Fruit fly (Drosophila melanogaster) whole organism, embryonic: ENCODE measurements around the gene Lerp.

Experiments
- ATbp ChIP-seq: fragments of 200-800 bp; sonication (Bioruptor generic); optimal IDR thresholded peaks from 2 replicates; lab custom pipeline; 2017; ENCODE audit warnings: missing biosample characterization, mild to moderate bottlenecking, missing genetic modification characterization, missing genetic modification reagents
- Aef1 ChIP-seq: fragments of 200-800 bp; sonication (Bioruptor generic); IDR thresholded peaks from 3 replicates; pipeline ENCODE4 v1.3.6; 2022; ENCODE audit warnings: missing biosample characterization, missing genetic modification characterization
- Awh ChIP-seq: fragments of 200-800 bp; sonication (Bioruptor generic); IDR thresholded peaks from 2 replicates; pipeline ENCODE4, ENCODE4 v1.3.6; 2022; ENCODE audit warnings: missing biosample characterization, missing genetic modification characterization
- Bgb ChIP-seq: fragments of 200-800 bp; sonication (Bioruptor generic); IDR thresholded peaks from 2 replicates; pipeline ENCODE4 v1.3.6; 2022; ENCODE audit warnings: missing biosample characterization, missing genetic modification characterization; ENCODE audit not compliant: partially characterized antibody
- Blimp-1 ChIP-seq: fragments of 200-800 bp; sonication (Bioruptor generic); optimal IDR thresholded peaks from 3 replicates; lab custom pipeline; 2018; ENCODE audit warnings: missing biosample characterization, missing genetic modification characterization, mild to moderate bottlenecking, moderate library complexity, missing genetic modification reagents
- CG10543 ChIP-seq: fragments of 200-800 bp; sonication (Bioruptor generic); optimal IDR thresholded peaks from 3 replicates; lab custom pipeline; 2017; ENCODE audit warnings: missing biosample characterization, mild to moderate bottlenecking, missing genetic modification characterization, moderate library complexity
- CG11456 ChIP-seq: fragments of 200-800 bp; sonication (Bioruptor generic); IDR thresholded peaks from 3 replicates; pipeline ENCODE4 v1.3.6; 2022; ENCODE audit warnings: missing biosample characterization, missing genetic modification characterization
- CG11696 ChIP-seq: fragments of 200-800 bp; sonication (Bioruptor generic); IDR thresholded peaks from 2 replicates; pipeline ENCODE4 v1.3.6; 2022; ENCODE audit warnings: missing biosample characterization, missing genetic modification characterization
- CG13775 ChIP-seq: fragments of 200-800 bp; sonication (Bioruptor generic); optimal IDR thresholded peaks from 3 replicates; lab custom pipeline; 2017; ENCODE audit warnings: missing biosample characterization, mild to moderate bottlenecking, missing genetic modification characterization
- CG15514 ChIP-seq: fragments of 200-800 bp; sonication (Bioruptor generic); optimal IDR thresholded peaks from 3 replicates; lab custom pipeline; 2017; ENCODE audit warnings: missing biosample characterization, missing genetic modification characterization, mild to moderate bottlenecking, moderate library complexity, missing genetic modification reagents
- CG1647 ChIP-seq: fragments of 200-800 bp; sonication (Bioruptor generic); optimal IDR thresholded peaks from 3 replicates; lab custom pipeline; 2016; ENCODE audit warnings: missing biosample characterization, missing genetic modification characterization
- CG17186 ChIP-seq: fragments of 200-800 bp; sonication (Bioruptor generic); optimal IDR thresholded peaks from 3 replicates; lab custom pipeline; 2017; ENCODE audit warnings: missing biosample characterization, missing genetic modification reagents, missing genetic modification characterization
- CG17568 ChIP-seq: fragments of 200-800 bp; sonication (Bioruptor generic); optimal IDR thresholded peaks from 2 replicates; lab custom pipeline; 2018; ENCODE audit warnings: missing biosample characterization, mild to moderate bottlenecking, missing genetic modification characterization, moderate library complexity
- CG17912 ChIP-seq: fragments of 200-800 bp; sonication (Bioruptor generic); optimal IDR thresholded peaks from 2 replicates; lab custom pipeline; 2018; ENCODE audit warnings: missing biosample characterization, mild to moderate bottlenecking, missing genetic modification characterization
- CG32772 ChIP-seq: fragments of 200-800 bp; sonication (Bioruptor generic); IDR thresholded peaks from 2 replicates; pipeline ENCODE4 v1.3.6; 2022; ENCODE audit warnings: missing biosample characterization, missing genetic modification characterization
- CG6175 ChIP-seq: fragments of 200-800 bp; sonication (Bioruptor generic); IDR thresholded peaks from 3 replicates; pipeline ENCODE4 v1.3.6; 2022; ENCODE audit warnings: missing biosample characterization, missing genetic modification characterization
- CG6654 ChIP-seq: fragments of 200-800 bp; sonication (Bioruptor generic); optimal IDR thresholded peaks from 2 replicates; lab custom pipeline; 2017; ENCODE audit warnings: missing biosample characterization, mild to moderate bottlenecking, missing genetic modification characterization
- CG7786 ChIP-seq: fragments of 200-800 bp; sonication (Bioruptor generic); optimal IDR thresholded peaks from 2 replicates; lab custom pipeline; 2016; ENCODE audit warnings: missing biosample characterization, missing genetic modification characterization
- CG9817 ChIP-seq: fragments of 200-800 bp; sonication (Bioruptor generic); optimal IDR thresholded peaks from 2 replicates; lab custom pipeline; 2018; ENCODE audit warnings: missing biosample characterization, mild to moderate bottlenecking, missing genetic modification characterization, moderate library complexity
- CoRest ChIP-seq: fragments of 200-800 bp; sonication (Bioruptor generic); optimal IDR thresholded peaks from 3 replicates; lab custom pipeline; 2018; ENCODE audit warnings: missing biosample characterization, mild to moderate bottlenecking, missing genetic modification characterization, moderate library complexity
- Dfd ChIP-seq, 2 experiments: fragments of >200 bp; optimal IDR thresholded peaks; 2 replicates each; lab custom pipeline; 2017; ENCODE audit warnings: missing biosample characterization in 2 of 2, missing genetic modification characterization in 2 of 2
- E2f2 ChIP-seq: fragments of 200-800 bp; sonication (Bioruptor generic); IDR thresholded peaks from 2 replicates; pipeline ENCODE4 v1.3.6; 2022; ENCODE audit warnings: missing biosample characterization, missing genetic modification characterization
- Ets97D ChIP-seq: fragments of 200-800 bp; sonication (Bioruptor generic); optimal IDR thresholded peaks from 3 replicates; lab custom pipeline; 2016; ENCODE audit warnings: missing biosample characterization, missing genetic modification characterization
- HmgZ ChIP-seq: fragments of 200-800 bp; sonication (Bioruptor generic); optimal IDR thresholded peaks from 2 replicates; lab custom pipeline; 2018; ENCODE audit warnings: missing biosample characterization, mild to moderate bottlenecking, missing genetic modification characterization
- Jarid2 ChIP-seq: fragments of 200-800 bp; sonication (Bioruptor generic); optimal IDR thresholded peaks from 3 replicates; lab custom pipeline; 2017; ENCODE audit warnings: mild to moderate bottlenecking, missing biosample characterization, missing genetic modification reagents, missing genetic modification characterization
- Mad ChIP-seq: fragments of 200-800 bp; sonication (Bioruptor generic); optimal IDR thresholded peaks from 2 replicates; lab custom pipeline; 2016; ENCODE audit warnings: missing biosample characterization, missing genetic modification characterization
- Max ChIP-seq: fragments of 200-800 bp; sonication (Bioruptor generic); optimal IDR thresholded peaks from 2 replicates; lab custom pipeline; 2016; ENCODE audit warnings: missing biosample characterization, mild to moderate bottlenecking, missing genetic modification characterization
- Meics ChIP-seq: fragments of 200-800 bp; sonication (Bioruptor generic); optimal IDR thresholded peaks from 2 replicates; lab custom pipeline; 2017; ENCODE audit warnings: missing biosample characterization, mild to moderate bottlenecking, missing genetic modification characterization
- Oli ChIP-seq: fragments of 200-800 bp; sonication (Bioruptor generic); optimal IDR thresholded peaks from 2 replicates; lab custom pipeline; 2018; ENCODE audit warnings: missing biosample characterization, mild to moderate bottlenecking, missing genetic modification characterization, moderate library complexity
- Stat92E ChIP-seq, 3 experiments: fragments of >200 bp in 2 of 3; fragments of 200-800 bp in 1 of 3; sonication (Bioruptor generic) in 1 of 3; optimal IDR thresholded peaks; 2 replicates each; lab custom pipeline; 2017 to 2019; ENCODE audit warnings: missing biosample characterization in 3 of 3, missing genetic modification characterization in 3 of 3, mild to moderate bottlenecking in 1 of 3, moderate library complexity in 1 of 3
- bab2 ChIP-seq: fragments of 200-800 bp; sonication (Bioruptor generic); optimal IDR thresholded peaks from 2 replicates; lab custom pipeline; 2016; ENCODE audit warnings: missing biosample characterization, missing genetic modification characterization
- btn ChIP-seq: fragments of 200-800 bp; sonication (Bioruptor generic); optimal IDR thresholded peaks from 2 replicates; lab custom pipeline; 2016; ENCODE audit warnings: missing biosample characterization, missing genetic modification characterization
- cad ChIP-seq: fragments of >200 bp; optimal IDR thresholded peaks from 2 replicates; lab custom pipeline; 2017; ENCODE audit warnings: missing biosample characterization, missing genetic modification characterization
- corto ChIP-seq: fragments of 200-800 bp; sonication (Bioruptor generic); optimal IDR thresholded peaks from 2 replicates; lab custom pipeline; 2016; ENCODE audit warnings: missing biosample characterization, mild to moderate bottlenecking, missing genetic modification characterization, moderate library complexity
- crol ChIP-seq: fragments of 200-800 bp; sonication (Bioruptor generic); IDR thresholded peaks from 2 replicates; pipeline ENCODE4 v1.3.6; 2022; ENCODE audit warnings: missing biosample characterization, missing genetic modification characterization
- fd64A ChIP-seq: fragments of 200-800 bp; sonication (Bioruptor generic); optimal IDR thresholded peaks from 3 replicates; lab custom pipeline; 2018; ENCODE audit warnings: missing biosample characterization, mild to moderate bottlenecking, missing genetic modification characterization
- gem ChIP-seq: fragments of 200-800 bp; sonication (Bioruptor generic); optimal IDR thresholded peaks from 2 replicates; lab custom pipeline; 2019; ENCODE audit warnings: missing biosample characterization, mild to moderate bottlenecking, missing genetic modification characterization, moderate library complexity
- inv ChIP-seq: fragments of 200-800 bp; sonication (Bioruptor generic); IDR thresholded peaks from 2 replicates; pipeline ENCODE4 v1.3.6; 2022; ENCODE audit warnings: missing biosample characterization, missing genetic modification characterization; ENCODE audit not compliant: partially characterized antibody
- odd ChIP-seq: fragments of 200-800 bp; sonication (Bioruptor generic); optimal IDR thresholded peaks from 2 replicates; lab custom pipeline; 2017; ENCODE audit warnings: missing biosample characterization, mild to moderate bottlenecking, missing genetic modification characterization
- onecut ChIP-seq: fragments of 200-800 bp; sonication (Bioruptor generic); IDR thresholded peaks from 2 replicates; pipeline ENCODE4 v1.3.6; 2022; ENCODE audit warnings: missing biosample characterization, missing genetic modification characterization
- pfk ChIP-seq: fragments of 200-800 bp; sonication (Bioruptor generic); optimal IDR thresholded peaks from 2 replicates; lab custom pipeline; 2018; ENCODE audit warnings: missing biosample characterization, mild to moderate bottlenecking, missing genetic modification characterization, moderate library complexity
- psq ChIP-seq: fragments of 200-800 bp; sonication (Bioruptor generic); optimal IDR thresholded peaks from 2 replicates; lab custom pipeline; 2017; ENCODE audit warnings: missing biosample characterization, missing genetic modification characterization
- row ChIP-seq: fragments of 200-800 bp; sonication (Bioruptor generic); IDR thresholded peaks from 3 replicates; pipeline ENCODE4 v1.3.6; 2022; ENCODE audit warnings: missing biosample characterization, missing genetic modification characterization
- sc ChIP-seq, 3 experiments: fragments of >200 bp in 2 of 3; fragments of 200-800 bp in 1 of 3; sonication (Bioruptor generic) in 1 of 3; optimal IDR thresholded peaks; 2 replicates in 2 of 3; 3 replicates in 1 of 3; lab custom pipeline; 2017; ENCODE audit warnings: mild to moderate bottlenecking in 1 of 3, missing biosample characterization in 1 of 3, missing genetic modification characterization in 1 of 3, missing genetic modification reagents in 1 of 3
- sd ChIP-seq: fragments of 200-800 bp; sonication (Bioruptor generic); optimal IDR thresholded peaks from 3 replicates; lab custom pipeline; 2018; ENCODE audit warnings: missing biosample characterization, mild to moderate bottlenecking, missing genetic modification characterization, moderate library complexity
- sens ChIP-seq: fragments of 200-800 bp; sonication (Bioruptor generic); peaks from one replicate; lab custom pipeline; 2016; ENCODE audit warnings: missing biosample characterization, missing genetic modification characterization
- sens-2 ChIP-seq: fragments of 200-800 bp; sonication (Bioruptor generic); IDR thresholded peaks from 2 replicates; pipeline ENCODE4 v1.3.6; 2022; ENCODE audit warnings: missing biosample characterization, missing genetic modification characterization
- slbo ChIP-seq: fragments of 200-800 bp; sonication (Bioruptor generic); IDR thresholded peaks from 2 replicates; pipeline ENCODE4 v1.3.6; 2022; ENCODE audit warnings: missing biosample characterization, missing genetic modification characterization
- wek ChIP-seq: fragments of 200-800 bp; sonication (Bioruptor generic); optimal IDR thresholded peaks from 3 replicates; lab custom pipeline; 2018; ENCODE audit warnings: missing biosample characterization, mild to moderate bottlenecking, missing genetic modification characterization, moderate library complexity
- zfh1 ChIP-seq: fragments of 200-800 bp; sonication (Bioruptor generic); IDR thresholded peaks from 3 replicates; pipeline ENCODE4 v1.3.6; 2022; ENCODE audit warnings: missing biosample characterization, missing genetic modification characterization

The Lerp gene

dm6 chr3R:26853699-26854098 lies 9.2 kb downstream of the Lerp start (continued):
- TF ChIP-seq crol: peak; percentile 21; the same call in 1 of the 2 replicates
- no peak for TF ChIP-seq Jarid2 (GFP tag; lab: Kevin White, UChicago)
- no peak for TF ChIP-seq inv (GFP tag; lab: Robert Waterston, UW)
- no peak for TF ChIP-seq corto (GFP tag; lab: Kevin White, UChicago)
- TF ChIP-seq wek: no peak
- TF ChIP-seq CoRest (tag; lab: Kevin White, UChicago): peak; percentile 5
- no peak for TF ChIP-seq Dfd (GFP tag; optimal IDR thresholded peaks at IDR 0.05; lab: Kevin White, UChicago)
- peak; percentile 21 for TF ChIP-seq Meics (GFP tag; lab: Kevin White, UChicago)
- 0 out of 3 replicates have a peak, but pooled peaks have one; percentile 15 for TF ChIP-seq Aef1 (GFP tag; lab: Robert Waterston, UW)
- no peak for TF ChIP-seq bab2
- TF ChIP-seq Oli (tag; lab: Kevin White, UChicago): no peak
- peak; percentile 66 for TF ChIP-seq slbo (GFP tag; lab: Robert Waterston, UW)
- no peak for TF ChIP-seq CG15514 (GFP tag; lab: Kevin White, UChicago)
- TF ChIP-seq btn (GFP tag; lab: Kevin White, UChicago): no peak
- no peak for TF ChIP-seq CG17568 (GFP tag; lab: Kevin White, UChicago)
- no peak for TF ChIP-seq E2f2
- no peak for TF ChIP-seq CG11456 (GFP tag; lab: Robert Waterston, UW)
- TF ChIP-seq CG10543 (GFP tag; lab: Kevin White, UChicago): no peak
- no peak; the same call in 1 of the 2 replicates for TF ChIP-seq onecut
- no peak for TF ChIP-seq pfk (GFP tag; lab: Kevin White, UChicago)
- no peak for TF ChIP-seq CG7786 (GFP tag; lab: Kevin White, UChicago)
- TF ChIP-seq CG9817 (tag; lab: Kevin White, UChicago): no peak
- peak; percentile 67; the same call in 2 of the 3 replicates for TF ChIP-seq row (GFP tag; lab: Robert Waterston, UW)
- TF ChIP-seq Awh (GFP tag; lab: Robert Waterston, UW): no peak
- TF ChIP-seq CG13775: no peak
- no peak for TF ChIP-seq Bgb
- no peak for TF ChIP-seq ATbp (GFP tag; lab: Kevin White, UChicago)
- TF ChIP-seq CG11696: no peak
- no peak for TF ChIP-seq psq
- no peak for TF ChIP-seq CG17186
- TF ChIP-seq CG17912 (GFP tag; lab: Kevin White, UChicago): no peak
- TF ChIP-seq sens (GFP tag; lab: Kevin White, UChicago): peak; percentile 67
- no peak for TF ChIP-seq fd64A (GFP tag; lab: Kevin White, UChicago)
- TF ChIP-seq Max (GFP tag; lab: Kevin White, UChicago): no peak
- no peak for TF ChIP-seq CG1647
- TF ChIP-seq CG6654: no peak
- TF ChIP-seq Blimp-1: no peak
- TF ChIP-seq gem (tag; lab: Kevin White, UChicago): peak; percentile 39
- TF ChIP-seq Stat92E (GFP tag; optimal IDR thresholded peaks at IDR 0.05; lab: Kevin White, UChicago): no peak
- TF ChIP-seq CG32772 (GFP tag; lab: Robert Waterston, UW): peak; percentile 54; the same call in 1 of the 2 replicates
- TF ChIP-seq HmgZ (tag; lab: Kevin White, UChicago): no peak
- no peak for TF ChIP-seq sd (tag; lab: Kevin White, UChicago)
- no peak for TF ChIP-seq sens-2 (GFP tag; lab: Robert Waterston, UW)
- TF ChIP-seq Mad: no peak
- no peak for TF ChIP-seq odd (GFP tag; lab: Kevin White, UChicago)
- TF ChIP-seq Ets97D: no peak
- TF ChIP-seq zfh1 (GFP tag; lab: Robert Waterston, UW): peak; percentile 55; the same call in 2 of the 3 replicates
- no peak for TF ChIP-seq sc (optimal IDR thresholded peaks at IDR 0.05; lab: Kevin White, UChicago)
- TF ChIP-seq sc (GFP tag; optimal IDR thresholded peaks at IDR 0.05; lab: Kevin White, UChicago): no peak
- no peak for TF ChIP-seq CG6175 (GFP tag; lab: Robert Waterston, UW)
- no peak for TF ChIP-seq cad (GFP tag; lab: Kevin White, UChicago)
